Worm (Caenorhabditis elegans) whole organism, late embryonic: ENCODE measurements around the gene lrch-1.

ENCODE experiments used
- C08G9.2 ChIP-seq: sonication (generic microtip); optimal IDR thresholded peaks from 2 replicates; lab custom pipeline; 2016; ENCODE audit warnings: mild to moderate bottlenecking, missing genetic modification characterization, moderate library complexity, missing compliant biosample characterization
- F13H6.1 ChIP-seq: sonication (generic microtip); optimal IDR thresholded peaks from 2 replicates; lab custom pipeline; 2016; ENCODE audit warnings: missing genetic modification characterization, missing compliant biosample characterization
- K02D7.2 ChIP-seq: sonication (generic microtip); optimal IDR thresholded peaks from 2 replicates; lab custom pipeline; 2017; ENCODE audit warnings: mild to moderate bottlenecking, missing genetic modification characterization, missing compliant biosample characterization
- T23F11.4 ChIP-seq: fragments of 200-800 bp; sonication (Bioruptor generic); optimal IDR thresholded peaks from 2 replicates; lab custom pipeline; 2018; ENCODE audit warnings: mild to moderate bottlenecking, missing genetic modification characterization, missing compliant biosample characterization
- ama-1 ChIP-seq: fragments of 150-350 bp; optimal IDR thresholded peaks from 2 replicates; lab custom pipeline; 2014
- ceh-18 ChIP-seq: sonication (generic microtip); optimal IDR thresholded peaks from 2 replicates; lab custom pipeline; 2016; ENCODE audit warnings: missing genetic modification characterization, missing compliant biosample characterization
- ceh-19 ChIP-seq: fragments of 200-800 bp; sonication (Bioruptor generic); optimal IDR thresholded peaks from 2 replicates; lab custom pipeline; 2018; ENCODE audit warnings: mild to moderate bottlenecking, missing genetic modification characterization, missing compliant biosample characterization
- ceh-2 ChIP-seq: sonication (generic microtip); optimal IDR thresholded peaks from 2 replicates; lab custom pipeline; 2016; ENCODE audit warnings: missing genotype, missing genetic modification characterization, missing compliant biosample characterization
- ceh-24 ChIP-seq: sonication (generic microtip); optimal IDR thresholded peaks from 2 replicates; lab custom pipeline; 2016; ENCODE audit warnings: mild to moderate bottlenecking, missing genetic modification characterization, missing compliant biosample characterization
- ceh-31 ChIP-seq: sonication (generic microtip); optimal IDR thresholded peaks from 2 replicates; lab custom pipeline; 2016; ENCODE audit warnings: missing genetic modification characterization, missing compliant biosample characterization
- ceh-34 ChIP-seq: sonication (generic microtip); optimal IDR thresholded peaks from 2 replicates; lab custom pipeline; 2016; ENCODE audit warnings: mild to moderate bottlenecking, missing genetic modification characterization, missing compliant biosample characterization
- ceh-45 ChIP-seq: fragments of 200-800 bp; sonication (Bioruptor generic); IDR thresholded peaks from 2 replicates; pipeline ENCODE4 v1.3.6; 2022; ENCODE audit warnings: missing genetic modification reagents, missing genetic modification characterization, missing compliant biosample characterization
- ceh-48 ChIP-seq: sonication (generic microtip); optimal IDR thresholded peaks from 2 replicates; lab custom pipeline; 2016; ENCODE audit warnings: missing genetic modification characterization, inconsistent platforms, missing compliant biosample characterization
- ceh-6 ChIP-seq: fragments of 200-800 bp; sonication (Bioruptor generic); optimal IDR thresholded peaks from 2 replicates; lab custom pipeline; 2018; ENCODE audit warnings: mild to moderate bottlenecking, missing genetic modification characterization, missing compliant biosample characterization
- ceh-9 ChIP-seq: sonication (generic microtip); optimal IDR thresholded peaks from 2 replicates; lab custom pipeline; 2016; ENCODE audit warnings: mild to moderate bottlenecking, missing genetic modification characterization, inconsistent platforms, missing compliant biosample characterization
- dve-1 ChIP-seq: sonication (generic microtip); optimal IDR thresholded peaks from 2 replicates; lab custom pipeline; 2017; ENCODE audit warnings: antibody characterized with exemption, mild to moderate bottlenecking, missing genetic modification characterization, missing compliant biosample characterization
- elt-2 ChIP-seq: sonication (generic microtip); optimal IDR thresholded peaks from 2 replicates; lab custom pipeline; 2016; ENCODE audit warnings: missing genetic modification reagents, missing genetic modification characterization, missing compliant biosample characterization
- fkh-10 ChIP-seq: fragments of 150-350 bp; optimal IDR thresholded peaks from 2 replicates; lab custom pipeline; 2014; ENCODE audit warnings: missing biosample characterization, missing genetic modification reagents, missing genetic modification characterization
- fkh-6 ChIP-seq: sonication (generic microtip); optimal IDR thresholded peaks from 2 replicates; lab custom pipeline; 2016; ENCODE audit warnings: missing genetic modification characterization, missing compliant biosample characterization
- gmeb-2 ChIP-seq: sonication (generic microtip); optimal IDR thresholded peaks from 2 replicates; lab custom pipeline; 2016; ENCODE audit warnings: missing genetic modification characterization, inconsistent platforms, missing compliant biosample characterization
- hlh-13 ChIP-seq: fragments of 200-800 bp; sonication (Bioruptor generic); optimal IDR thresholded peaks from 2 replicates; lab custom pipeline; 2018; ENCODE audit warnings: mild to moderate bottlenecking, missing genetic modification characterization, missing compliant biosample characterization
- hlh-15 ChIP-seq: sonication (generic microtip); optimal IDR thresholded peaks from 2 replicates; lab custom pipeline; 2016; ENCODE audit warnings: missing genetic modification characterization, missing compliant biosample characterization
- lin-11 ChIP-seq: fragments of 200-800 bp; sonication (Bioruptor generic); optimal IDR thresholded peaks from 2 replicates; lab custom pipeline; 2018; ENCODE audit warnings: mild to moderate bottlenecking, missing genetic modification characterization, missing compliant biosample characterization
- mec-3 ChIP-seq: sonication (generic microtip); optimal IDR thresholded peaks from 2 replicates; lab custom pipeline; 2016; ENCODE audit warnings: borderline replicate concordance, missing genetic modification characterization, missing compliant biosample characterization
- nfya-1 ChIP-seq: sonication (generic microtip); optimal IDR thresholded peaks from 2 replicates; lab custom pipeline; 2017; ENCODE audit warnings: missing genetic modification characterization, mild to moderate bottlenecking, missing compliant biosample characterization, antibody characterized with exemption, moderate library complexity
- nhr-232 ChIP-seq: sonication (generic microtip); optimal IDR thresholded peaks from 2 replicates; lab custom pipeline; 2016; ENCODE audit warnings: missing genetic modification characterization, missing compliant biosample characterization
- pqm-1 ChIP-seq: sonication (generic microtip); optimal IDR thresholded peaks from 2 replicates; lab custom pipeline; 2016; ENCODE audit warnings: missing genetic modification characterization, missing compliant biosample characterization
- pros-1 ChIP-seq: fragments of 150-350 bp; optimal IDR thresholded peaks from 2 replicates; lab custom pipeline; 2014; ENCODE audit warnings: missing biosample characterization, missing genetic modification reagents, missing genetic modification characterization
- ref-2 ChIP-seq: sonication (generic microtip); optimal IDR thresholded peaks from 2 replicates; lab custom pipeline; 2016; ENCODE audit warnings: missing genetic modification characterization, missing compliant biosample characterization
- rnt-1 ChIP-seq: sonication (generic microtip); optimal IDR thresholded peaks from 2 replicates; lab custom pipeline; 2016; ENCODE audit warnings: missing genetic modification characterization, missing compliant biosample characterization
- sox-2 ChIP-seq: fragments of 200-800 bp; sonication (Bioruptor generic); IDR thresholded peaks from 2 replicates; pipeline ENCODE4 v1.3.6; 2022; ENCODE audit warnings: missing genetic modification reagents, missing genetic modification characterization, missing compliant biosample characterization
- tbx-7 ChIP-seq: sonication (generic microtip); optimal IDR thresholded peaks from 2 replicates; lab custom pipeline; 2016; ENCODE audit warnings: missing genotype, missing genetic modification characterization, missing compliant biosample characterization
- unc-3 ChIP-seq, 2 experiments: fragments of 200-800 bp in 1 of 2; sonication (Bioruptor generic) in 1 of 2; sonication (generic microtip) in 1 of 2; conservative IDR thresholded peaks in 1 of 2; optimal IDR thresholded peaks in 1 of 2; 2 replicates each; pipeline versions ENCODE4 v1.3.6 to Lab custom; 2016 to 2022; ENCODE audit warnings: missing compliant biosample characterization in 2 of 2, missing genetic modification characterization in 2 of 2, missing genetic modification reagents in 1 of 2
- unc-42 ChIP-seq: sonication (generic microtip); optimal IDR thresholded peaks from 2 replicates; lab custom pipeline; 2016; ENCODE audit warnings: missing genotype, missing genetic modification characterization, missing compliant biosample characterization
- unc-55 ChIP-seq: sonication (generic microtip); optimal IDR thresholded peaks from 2 replicates; lab custom pipeline; 2017; ENCODE audit warnings: missing biosample characterization, missing genetic modification reagents, missing genetic modification characterization

Gene lrch-1

ce11 chrX:6252752-6253151 lies 36.3 kb upstream of the lrch-1 start:
- TF ChIP-seq pqm-1 (tag; lab: Kevin White, UChicago) (no peak), C08G9.2 (tag; lab: Kevin White, UChicago) (no peak), ceh-9 (tag; lab: Kevin White, UChicago) (no peak), unc-3 (GFP tag; conservative IDR thresholded peaks at IDR 0.05; lab: Robert Waterston, UW) (no peak), unc-3 (tag; optimal IDR thresholded peaks at IDR 0.05; lab: Kevin White, UChicago) (no peak), ama-1 (lab: Kevin White, UChicago) (no peak), hlh-15 (tag; lab: Kevin White, UChicago) (no peak), nfya-1 (tag; lab: Kevin White, UChicago) (no peak), tbx-7 (no peak), ceh-45 (no peak), mec-3 (tag; lab: Kevin White, UChicago) (no peak), ceh-18 (tag; lab: Kevin White, UChicago) (no peak)

ce11 chrX:6251947-6252617 lies 35.6 kb upstream of the lrch-1 start:
- peak; percentile 53 for TF ChIP-seq ref-2 (tag; lab: Kevin White, UChicago)
- no peak for TF ChIP-seq ceh-19 (GFP tag; lab: Kevin White, UChicago)
- TF ChIP-seq elt-2 (tag; lab: Kevin White, UChicago) = no peak
- peak; percentile 15 for TF ChIP-seq hlh-13
- TF ChIP-seq lin-11 = no peak
- peak; percentile 10 for TF ChIP-seq F13H6.1 (tag; lab: Kevin White, UChicago)
- peak; percentile 33 for TF ChIP-seq unc-42 (tag; lab: Kevin White, UChicago)
- TF ChIP-seq pros-1 = peak; percentile 59
- TF ChIP-seq nfya-1 (tag; lab: Kevin White, UChicago) = peak; percentile 21
- TF ChIP-seq unc-55 (GFP tag; lab: Kevin White, UChicago) = no peak
- TF ChIP-seq ceh-31 (tag; lab: Kevin White, UChicago) = peak; percentile 54
- peak; percentile 16 for TF ChIP-seq dve-1 (tag; lab: Kevin White, UChicago)
- TF ChIP-seq ceh-18 (tag; lab: Kevin White, UChicago) = peak; percentile 38
- peak; percentile 83 for TF ChIP-seq ama-1 (lab: Kevin White, UChicago)
- TF ChIP-seq ceh-6 (GFP tag; lab: Kevin White, UChicago) = no peak
- TF ChIP-seq gmeb-2 (tag; lab: Kevin White, UChicago) = peak; percentile 37
- TF ChIP-seq ceh-2 (tag; lab: Kevin White, UChicago) = peak; percentile 37
- peak; percentile 9 for TF ChIP-seq ceh-34 (tag; lab: Kevin White, UChicago)
- peak; percentile 48 for TF ChIP-seq rnt-1 (tag; lab: Kevin White, UChicago)
- TF ChIP-seq mec-3 (tag; lab: Kevin White, UChicago) = no peak
- TF ChIP-seq nhr-232 = no peak
- TF ChIP-seq fkh-6 (tag; lab: Kevin White, UChicago) = peak; percentile 32

ce11 chrX:6251321-6251720 lies 34.9 kb upstream of the lrch-1 start:
- TF ChIP-seq unc-55 (GFP tag; lab: Kevin White, UChicago) (no peak), C08G9.2 (tag; lab: Kevin White, UChicago) (no peak), ceh-24 (tag; lab: Kevin White, UChicago) (no peak), T23F11.4 (GFP tag; lab: Kevin White, UChicago) (no peak), ref-2 (tag; lab: Kevin White, UChicago) (no peak), lin-11 (no peak), ceh-48 (no peak), K02D7.2 (no peak)

- TF ChIP-seq sox-2 (GFP tag; lab: Robert Waterston, UW) (no peak), unc-42 (tag; lab: Kevin White, UChicago) (peak; percentile 97), C08G9.2 (tag; lab: Kevin White, UChicago) (no peak), ceh-31 (tag; lab: Kevin White, UChicago) (peak; percentile 19), fkh-10 (GFP tag; lab: Kevin White, UChicago) (no peak)
These were observed 34.4 kb upstream of the lrch-1 start for ce11 chrX:6250866-6251265.
